Worm (Caenorhabditis elegans): ENCODE results near the gene Y54G11A.4.

DNA sequence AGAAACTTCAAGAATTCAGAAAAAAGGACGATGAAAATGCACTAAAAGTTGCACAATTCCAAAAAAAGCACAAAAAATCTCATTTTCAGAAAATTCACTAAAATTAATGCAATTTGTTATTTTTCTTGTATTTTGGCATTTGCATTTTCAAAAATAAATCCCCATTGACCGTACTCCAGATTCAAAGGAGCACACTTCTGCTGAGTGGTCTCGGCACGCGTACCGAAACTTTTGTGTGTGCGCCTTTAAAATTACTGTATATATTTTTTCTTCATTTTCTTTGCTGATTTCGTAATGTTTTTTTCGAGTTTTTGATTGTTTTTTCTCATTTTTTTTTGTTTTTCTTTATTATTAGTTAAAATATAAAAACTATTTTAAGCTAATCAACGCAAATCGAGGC, 19.6 kb downstream of the Y54G11A.4 start:
- TF ChIP-seq ama-1 (optimal IDR thresholded peaks at IDR 0.05) (no peak), hmg-4 (GFP tag; optimal IDR thresholded peaks at IDR 0.05) (no peak), F13C5.2 (tag; optimal IDR thresholded peaks at IDR 0.05) (no peak), pes-1 (GFP tag; IDR thresholded peaks at IDR 0.05) (no peak), ceh-13 (GFP tag; optimal IDR thresholded peaks at IDR 0.05) (no peak), aly-1 (tag; optimal IDR thresholded peaks at IDR 0.05) (no peak), tbx-11 (GFP tag; IDR thresholded peaks at IDR 0.05) (no peak), scrt-1 (GFP tag; IDR thresholded peaks at IDR 0.05) (no peak), tra-4 (tag; optimal IDR thresholded peaks at IDR 0.05) (no peak), hnd-1 (tag; optimal IDR thresholded peaks at IDR 0.05) (no peak)
